Fruit fly (Drosophila melanogaster): ENCODE data around the gene CG43844.
A peak's percentile ranks its signal among the peaks of the same experiment; 100 is the strongest.

CG43844 gene

DNA sequence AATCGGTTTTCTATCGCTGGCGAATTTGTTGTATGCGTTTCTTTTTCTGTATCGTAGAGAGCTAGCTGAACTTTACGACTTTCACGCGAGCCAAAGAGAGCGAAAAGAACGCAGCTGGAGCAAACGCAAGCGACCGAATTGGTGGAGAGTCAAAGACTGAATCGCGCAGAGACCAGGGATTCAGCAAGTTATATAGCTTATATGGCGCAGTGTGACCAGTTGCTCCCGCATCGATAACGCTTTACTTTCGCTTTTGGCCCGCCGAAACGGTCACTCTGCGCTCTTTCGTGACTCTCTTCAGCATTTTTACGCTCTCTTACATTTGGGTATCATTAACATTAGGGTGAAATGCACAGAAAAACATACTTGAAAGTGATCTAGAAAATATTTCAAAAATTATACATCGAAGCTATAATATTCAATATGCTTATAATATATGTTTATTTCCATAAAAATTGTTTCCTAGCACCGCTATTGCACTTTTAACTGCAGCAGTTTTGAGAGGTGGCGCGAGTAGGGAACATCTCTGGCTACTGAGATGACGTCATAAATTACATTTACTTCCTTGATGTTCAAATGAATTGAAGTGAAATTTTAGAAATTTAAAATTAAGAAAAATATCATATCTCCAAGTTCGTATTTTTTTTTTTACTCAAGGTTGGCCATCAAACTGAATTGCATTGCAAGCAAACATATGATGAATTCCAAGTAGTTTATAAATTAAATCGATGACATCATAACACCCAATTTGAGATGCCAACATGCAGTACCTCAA is 33.1 kb upstream of the CG43844 start, which contains the start of gene glec (continued):
- TF ChIP-seq rib (GFP tag; IDR thresholded peaks at IDR 0.05), result peak; percentile 75
- no peak for TF ChIP-seq h (optimal IDR thresholded peaks at IDR 0.05)
- TF ChIP-seq sisA (GFP tag; IDR thresholded peaks at IDR 0.05), result no peak
- TF ChIP-seq Kr (GFP tag; optimal IDR thresholded peaks at IDR 0.05), result no peak
- TF ChIP-seq cad (GFP tag; optimal IDR thresholded peaks at IDR 0.05), result no peak
- TF ChIP-seq sug (tag; optimal IDR thresholded peaks at IDR 0.05), result peak; percentile 36
- TF ChIP-seq CG14441 (GFP tag; IDR thresholded peaks at IDR 0.05), result no peak
- no peak for TF ChIP-seq CG3065 (GFP tag; optimal IDR thresholded peaks at IDR 0.05)
- TF ChIP-seq btn (GFP tag; optimal IDR thresholded peaks at IDR 0.05), result no peak
- TF ChIP-seq fd96Cb (tag; optimal IDR thresholded peaks at IDR 0.05), result no peak
- no peak for TF ChIP-seq NK7.1 (GFP tag; optimal IDR thresholded peaks at IDR 0.05)
- no peak for TF ChIP-seq H2.0 (GFP tag; IDR thresholded peaks at IDR 0.05)
- no peak for TF ChIP-seq CG17186 (GFP tag; optimal IDR thresholded peaks at IDR 0.05)
- TF ChIP-seq Rx (GFP tag; IDR thresholded peaks at IDR 0.05), result peak; percentile 41; the same call in 1 of the 2 replicates
- TF ChIP-seq CG10565 (GFP tag; optimal IDR thresholded peaks at IDR 0.05), result no peak
- no peak for TF ChIP-seq CG5245 (GFP tag; optimal IDR thresholded peaks at IDR 0.05)
- TF ChIP-seq odd (GFP tag; optimal IDR thresholded peaks at IDR 0.05), result no peak
- peak; percentile 91 for TF ChIP-seq CG42726 (GFP tag; IDR thresholded peaks at IDR 0.05; ENCODE audit: partially characterized antibody)
- TF ChIP-seq CG18476 (GFP tag; optimal IDR thresholded peaks at IDR 0.05), result no peak
- no peak for TF ChIP-seq dimm (GFP tag; IDR thresholded peaks at IDR 0.05)
- peak; percentile 29 for TF ChIP-seq CG17829 (tag; optimal IDR thresholded peaks at IDR 0.05)
- no peak for TF ChIP-seq klu (GFP tag; IDR thresholded peaks at IDR 0.05)
- TF ChIP-seq BtbVII (GFP tag; optimal IDR thresholded peaks at IDR 0.05), result no peak
- peak; percentile 22 for TF ChIP-seq MESR4 (GFP tag; optimal IDR thresholded peaks at IDR 0.05)
- TF ChIP-seq Doc3 (GFP tag; IDR thresholded peaks at IDR 0.05; ENCODE audit: partially characterized antibody), result 0 out of 3 replicates have a peak, but pooled peaks have one; percentile 24
- TF ChIP-seq CG16779 (GFP tag; IDR thresholded peaks at IDR 0.05), result no peak
- no peak for TF ChIP-seq Hey (tag; optimal IDR thresholded peaks at IDR 0.05)
- TF ChIP-seq aop (GFP tag; IDR thresholded peaks at IDR 0.05), result no peak
- TF ChIP-seq CG43689 (GFP tag; IDR thresholded peaks at IDR 0.05), result no peak
- no peak for TF ChIP-seq CG18764 (GFP tag; optimal IDR thresholded peaks at IDR 0.05)
- TF ChIP-seq B-H2 (GFP tag; optimal IDR thresholded peaks at IDR 0.05), result peak; percentile 8
- no peak for TF ChIP-seq ind (GFP tag; optimal IDR thresholded peaks at IDR 0.05)
- TF ChIP-seq Dp (GFP tag; optimal IDR thresholded peaks at IDR 0.05), result peak; percentile 9
- TF ChIP-seq ac (GFP tag; optimal IDR thresholded peaks at IDR 0.05), result no peak
- TF ChIP-seq BEAF-32 (GFP tag; optimal IDR thresholded peaks at IDR 0.05), result peak; percentile 7
- TF ChIP-seq fu2 (GFP tag; optimal IDR thresholded peaks at IDR 0.05), result no peak
- no peak for TF ChIP-seq wdn (GFP tag; IDR thresholded peaks at IDR 0.05)
- TF ChIP-seq al (GFP tag; IDR thresholded peaks at IDR 0.05), result no peak
- no peak for TF ChIP-seq mam (GFP tag; optimal IDR thresholded peaks at IDR 0.05)
- TF ChIP-seq CG13624 (GFP tag; optimal IDR thresholded peaks at IDR 0.05), result peak; percentile 53
- TF ChIP-seq CG3838 (GFP tag; optimal IDR thresholded peaks at IDR 0.05), result no peak
- peak; percentile 6 for TF ChIP-seq CG14710 (tag; optimal IDR thresholded peaks at IDR 0.05)
- TF ChIP-seq CG13123 (GFP tag; optimal IDR thresholded peaks at IDR 0.05), result no peak
- no peak for TF ChIP-seq D (optimal IDR thresholded peaks at IDR 0.05)
- no peak for TF ChIP-seq D (GFP tag; optimal IDR thresholded peaks at IDR 0.05)
- TF ChIP-seq Gug (GFP tag; IDR thresholded peaks at IDR 0.05), result no peak; the same call in 3 of the 4 replicates
- no peak for TF ChIP-seq tll (GFP tag; optimal IDR thresholded peaks at IDR 0.05)
- TF ChIP-seq pum (GFP tag; optimal IDR thresholded peaks at IDR 0.05), result no peak
- no peak for TF ChIP-seq HLH3B (GFP tag; IDR thresholded peaks at IDR 0.05)
- no peak; the same call in 2 of the 3 replicates for TF ChIP-seq CG7963 (GFP tag; IDR thresholded peaks at IDR 0.05; ENCODE audit: partially characterized antibody)
- TF ChIP-seq CG8281 (tag; optimal IDR thresholded peaks at IDR 0.05), result no peak

All from whole organism, embryonic.